Worm (Caenorhabditis elegans) whole organism, L4 larva: ENCODE measurements around the gene C16A3.5.

ENCODE experiments used
- F37D6.2 ChIP-seq: sonication (generic microtip); optimal IDR thresholded peaks from 2 replicates; lab custom pipeline; 2016; ENCODE audit warnings: mild to moderate bottlenecking, missing genetic modification characterization, missing compliant biosample characterization
- F44E2.7 ChIP-seq: fragments of 200-800 bp; sonication (Bioruptor generic); IDR thresholded peaks from 2 replicates; pipeline ENCODE4 v2.1.2; 2022; ENCODE audit warnings: missing genetic modification characterization, missing compliant biosample characterization
- T20F7.1 ChIP-seq: fragments of 200-800 bp; sonication (Bioruptor generic); optimal IDR thresholded peaks from 2 replicates; lab custom pipeline; 2018; ENCODE audit warnings: mild to moderate bottlenecking, missing genetic modification characterization, missing compliant biosample characterization
- T26A8.4 ChIP-seq: fragments of 200-800 bp; sonication (Bioruptor generic); IDR thresholded peaks from 2 replicates; pipeline ENCODE4 v1.3.6; 2022; ENCODE audit warnings: missing genetic modification characterization, missing compliant biosample characterization
- ZK337.2 ChIP-seq: fragments of 200-800 bp; sonication (Bioruptor generic); IDR thresholded peaks from 2 replicates; pipeline ENCODE4 v1.3.6; 2022; ENCODE audit warnings: missing genetic modification reagents, missing genetic modification characterization, missing compliant biosample characterization
- aha-1 ChIP-seq: fragments of 150-350 bp; peaks from one replicate; lab custom pipeline; 2014; ENCODE audit warnings: missing biosample characterization, missing genetic modification characterization
- arid-1 ChIP-seq: fragments of 200-800 bp; sonication (Bioruptor generic); conservative IDR thresholded peaks from 2 replicates; pipeline ENCODE4 v1.3.6; 2022; ENCODE audit warnings: missing genetic modification reagents, missing genetic modification characterization, missing compliant biosample characterization
- ceh-32 ChIP-seq: sonication (generic microtip); optimal IDR thresholded peaks from 2 replicates; lab custom pipeline; 2016; ENCODE audit warnings: mild to moderate bottlenecking, missing genetic modification characterization, missing compliant biosample characterization; ENCODE audit not compliant: poor library complexity
- ceh-62 ChIP-seq: sonication (generic microtip); optimal IDR thresholded peaks from 2 replicates; lab custom pipeline; 2017; ENCODE audit warnings: missing biosample characterization, missing genetic modification characterization
- ces-1 ChIP-seq: fragments of 150-350 bp; sonication (generic microtip); optimal IDR thresholded peaks from 4 replicates; lab custom pipeline; 2014; ENCODE audit warnings: missing biosample characterization, missing genetic modification reagents, missing genetic modification characterization
- daf-16 ChIP-seq, 3 experiments: sonication (generic microtip); optimal IDR thresholded peaks; 2 replicates each; lab custom pipeline; 2016 to 2017; ENCODE audit warnings: missing genetic modification characterization in 3 of 3, missing genetic modification reagents in 3 of 3, mild to moderate bottlenecking in 2 of 3, missing compliant biosample characterization in 2 of 3, missing biosample characterization in 1 of 3, moderate library complexity in 1 of 3
- daf-19 ChIP-seq: fragments of 200-800 bp; sonication (Bioruptor generic); conservative IDR thresholded peaks from 2 replicates; pipeline ENCODE4 v1.3.6; 2022; ENCODE audit warnings: missing genetic modification characterization, missing compliant biosample characterization
- dmd-6 ChIP-seq: fragments of 200-800 bp; sonication (Bioruptor generic); IDR thresholded peaks from 2 replicates; pipeline ENCODE4 v1.3.6; 2022; ENCODE audit warnings: missing genetic modification reagents, missing genetic modification characterization, missing compliant biosample characterization
- dmd-8 ChIP-seq: fragments of 200-800 bp; sonication (Bioruptor generic); IDR thresholded peaks from 2 replicates; pipeline ENCODE4 v1.3.6; 2022; ENCODE audit warnings: missing genetic modification characterization, missing compliant biosample characterization
- dpl-1 ChIP-seq: fragments of 150-350 bp; optimal IDR thresholded peaks from 2 replicates; lab custom pipeline; 2014; ENCODE audit warnings: missing biosample characterization, missing genetic modification reagents, missing genetic modification characterization
- duxl-1 ChIP-seq: sonication (generic microtip); optimal IDR thresholded peaks from 2 replicates; lab custom pipeline; 2016; ENCODE audit warnings: mild to moderate bottlenecking, missing genetic modification characterization, moderate library complexity, missing compliant biosample characterization; ENCODE audit not compliant: poor library complexity
- dve-1 ChIP-seq: sonication (generic microtip); optimal IDR thresholded peaks from 2 replicates; lab custom pipeline; 2017; ENCODE audit warnings: antibody characterized with exemption, mild to moderate bottlenecking, missing genetic modification characterization, missing compliant biosample characterization; ENCODE audit not compliant: insufficient read depth
- egl-43 ChIP-seq: fragments of 200-800 bp; sonication (Bioruptor generic); IDR thresholded peaks from 2 replicates; pipeline ENCODE4 v1.3.6; 2022; ENCODE audit warnings: missing genetic modification reagents, missing genetic modification characterization, missing compliant biosample characterization
- gei-8 ChIP-seq: fragments of 200-800 bp; sonication (Bioruptor generic); optimal IDR thresholded peaks from 2 replicates; lab custom pipeline; 2018; ENCODE audit warnings: mild to moderate bottlenecking, missing genetic modification characterization, missing compliant biosample characterization
- hlh-11 ChIP-seq: fragments of 200-800 bp; sonication (Bioruptor generic); optimal IDR thresholded peaks from 2 replicates; lab custom pipeline; 2018; ENCODE audit warnings: mild to moderate bottlenecking, missing genetic modification characterization, missing compliant biosample characterization
- hlh-30 ChIP-seq: sonication (generic microtip); optimal IDR thresholded peaks from 2 replicates; lab custom pipeline; 2017; ENCODE audit warnings: antibody characterized with exemption, mild to moderate bottlenecking, missing genetic modification characterization, missing compliant biosample characterization; ENCODE audit not compliant: insufficient read depth
- lin-13 ChIP-seq: fragments of 150-350 bp; optimal IDR thresholded peaks from 2 replicates; lab custom pipeline; 2014; ENCODE audit warnings: missing biosample characterization, missing genetic modification reagents, missing genetic modification characterization
- lin-15B ChIP-seq: fragments of 150-350 bp; sonication (generic microtip); optimal IDR thresholded peaks from 3 replicates; lab custom pipeline; 2014; ENCODE audit warnings: missing biosample characterization, missing genetic modification characterization
- lin-29 ChIP-seq: fragments of 200-800 bp; sonication (Bioruptor generic); IDR thresholded peaks from 2 replicates; pipeline ENCODE4 v1.3.6; 2022; ENCODE audit warnings: missing genetic modification reagents, missing genetic modification characterization, missing compliant biosample characterization
- lsy-2 ChIP-seq, 2 experiments: fragments of 150-350 bp in 1 of 2; sonication (generic microtip) in 1 of 2; optimal IDR thresholded peaks; 2 replicates each; lab custom pipeline; 2014 to 2017; ENCODE audit warnings: missing biosample characterization in 2 of 2, missing genetic modification characterization in 2 of 2
- madf-5 ChIP-seq, 2 experiments: fragments of 200-800 bp; sonication (Bioruptor generic); IDR thresholded peaks; 2 replicates each; pipeline ENCODE4 v1.3.6; 2022; ENCODE audit warnings: missing compliant biosample characterization in 2 of 2, missing genetic modification characterization in 2 of 2
- mdl-1 ChIP-seq, 2 experiments: fragments of 150-350 bp in 1 of 2; sonication (generic microtip) in 1 of 2; optimal IDR thresholded peaks; 2 replicates each; lab custom pipeline; 2014 to 2017; ENCODE audit warnings: missing biosample characterization in 2 of 2, missing genetic modification characterization in 2 of 2
- mdt-29 ChIP-seq: fragments of 200-800 bp; sonication (Bioruptor generic); IDR thresholded peaks from 2 replicates; pipeline ENCODE4 v1.3.6; 2022; ENCODE audit warnings: missing genetic modification reagents, missing genetic modification characterization, missing compliant biosample characterization
- mes-2 ChIP-seq: sonication (generic microtip); optimal IDR thresholded peaks from 2 replicates; lab custom pipeline; 2016; ENCODE audit warnings: missing genotype, mild to moderate bottlenecking, missing genetic modification characterization, missing compliant biosample characterization; ENCODE audit not compliant: poor library complexity, severe bottlenecking
- mxl-3 ChIP-seq: fragments of 200-800 bp; sonication (Bioruptor generic); optimal IDR thresholded peaks from 2 replicates; lab custom pipeline; 2018; ENCODE audit warnings: mild to moderate bottlenecking, missing genetic modification characterization, missing compliant biosample characterization
- nhr-25 ChIP-seq: sonication (generic microtip); optimal IDR thresholded peaks from 2 replicates; lab custom pipeline; 2017; ENCODE audit warnings: missing genetic modification characterization, mild to moderate bottlenecking, missing compliant biosample characterization, antibody characterized with exemption, moderate library complexity, borderline replicate concordance; ENCODE audit not compliant: insufficient read depth
- nhr-28 ChIP-seq: fragments of 150-350 bp; optimal IDR thresholded peaks from 2 replicates; lab custom pipeline; 2014; ENCODE audit warnings: missing biosample characterization, missing genetic modification characterization
- nhr-42 ChIP-seq: fragments of 200-800 bp; sonication (Bioruptor generic); IDR thresholded peaks from 2 replicates; pipeline ENCODE4 v1.3.6; 2022; ENCODE audit warnings: missing genetic modification characterization, missing compliant biosample characterization
- nhr-48 ChIP-seq: sonication (generic microtip); optimal IDR thresholded peaks from 2 replicates; lab custom pipeline; 2016; ENCODE audit warnings: mild to moderate bottlenecking, missing genetic modification characterization, missing compliant biosample characterization
- nhr-76 ChIP-seq: fragments of 150-350 bp; optimal IDR thresholded peaks from 2 replicates; lab custom pipeline; 2014; ENCODE audit warnings: missing biosample characterization, missing genetic modification characterization
- nhr-77 ChIP-seq: fragments of 150-350 bp; optimal IDR thresholded peaks from 2 replicates; lab custom pipeline; 2014; ENCODE audit warnings: missing biosample characterization, missing genetic modification characterization
- pqm-1 ChIP-seq: sonication (generic microtip); optimal IDR thresholded peaks from 2 replicates; lab custom pipeline; 2017; ENCODE audit warnings: missing biosample characterization, missing genetic modification characterization
- rbr-2 ChIP-seq: sonication (generic microtip); optimal IDR thresholded peaks from 2 replicates; lab custom pipeline; 2016; ENCODE audit warnings: missing genotype, missing genetic modification characterization, missing compliant biosample characterization
- sdz-12 ChIP-seq: fragments of 200-800 bp; sonication (Bioruptor generic); optimal IDR thresholded peaks from 2 replicates; lab custom pipeline; 2018; ENCODE audit warnings: mild to moderate bottlenecking, missing genetic modification characterization, missing compliant biosample characterization
- snpc-1.2 ChIP-seq: fragments of 200-800 bp; sonication (Bioruptor generic); IDR thresholded peaks from 2 replicates; pipeline ENCODE4 v1.3.6; 2022; ENCODE audit warnings: missing genetic modification reagents, missing genetic modification characterization, missing compliant biosample characterization
- spr-1 ChIP-seq: sonication (generic microtip); optimal IDR thresholded peaks from 2 replicates; lab custom pipeline; 2016; ENCODE audit warnings: mild to moderate bottlenecking, missing genetic modification characterization, missing compliant biosample characterization
- spr-3 ChIP-seq: fragments of 200-800 bp; sonication (Bioruptor generic); optimal IDR thresholded peaks from 2 replicates; lab custom pipeline; 2018; ENCODE audit warnings: mild to moderate bottlenecking, missing genetic modification characterization, missing compliant biosample characterization
- tra-1 ChIP-seq: fragments of 200-800 bp; sonication (Bioruptor generic); IDR thresholded peaks from 2 replicates; pipeline ENCODE4 v1.3.6; 2022; ENCODE audit warnings: missing genetic modification reagents, missing genetic modification characterization, missing compliant biosample characterization
- unc-130 ChIP-seq: sonication (generic microtip); optimal IDR thresholded peaks from 2 replicates; lab custom pipeline; 2016; ENCODE audit warnings: missing genetic modification reagents, missing genetic modification characterization, missing compliant biosample characterization
- unc-62 ChIP-seq, 3 experiments: fragments of 150-350 bp in 1 of 3; sonication (generic microtip); optimal IDR thresholded peaks in 2 of 3; peaks in 1 of 3; 1 replicate in 1 of 3; 2 replicates in 2 of 3; lab custom pipeline; 2014 to 2017; ENCODE audit warnings: missing biosample characterization in 3 of 3, missing genetic modification characterization in 3 of 3, missing genetic modification reagents in 3 of 3, missing genotype in 1 of 3
- vab-7 ChIP-seq: fragments of 200-800 bp; sonication (Bioruptor generic); IDR thresholded peaks from 2 replicates; pipeline ENCODE4 v1.3.6; 2022; ENCODE audit warnings: missing genetic modification reagents, missing genetic modification characterization, missing compliant biosample characterization
- ztf-11 ChIP-seq: fragments of 150-350 bp; optimal IDR thresholded peaks from 2 replicates; lab custom pipeline; 2014; ENCODE audit warnings: missing biosample characterization, missing genetic modification characterization
- ztf-7 ChIP-seq: fragments of 150-350 bp; optimal IDR thresholded peaks from 2 replicates; lab custom pipeline; 2014; ENCODE audit warnings: missing biosample characterization, missing genetic modification characterization

C16A3.5 gene

DNA sequence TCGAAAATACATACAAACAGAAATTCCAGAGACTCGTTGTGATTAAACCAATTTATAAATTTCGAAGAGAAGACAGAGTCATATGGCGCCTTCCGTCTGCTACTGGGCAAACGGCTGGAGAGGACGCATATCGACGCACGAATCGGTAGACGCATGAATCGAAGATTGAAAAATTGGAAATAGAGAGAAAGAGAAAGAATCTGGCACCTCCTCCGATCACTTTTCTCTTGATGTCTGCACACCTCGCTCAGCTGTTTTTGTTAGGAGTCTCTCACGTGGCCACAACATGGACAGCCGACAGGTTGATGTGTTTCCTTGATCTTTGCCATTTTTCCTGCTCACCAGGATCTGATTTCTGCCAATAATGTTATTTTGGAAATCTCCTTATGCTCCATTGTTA lies 20.5 kb upstream of the C16A3.5 start (continued):
- TF ChIP-seq tra-1 (GFP tag; lab: Robert Waterston, UW) (0 out of 2 replicates have a peak, but pooled peaks have one; percentile 41), ceh-32 (tag; lab: Kevin White, UChicago) (no peak), snpc-1.2 (GFP tag; lab: Robert Waterston, UW) (no peak), T26A8.4 (GFP tag; lab: Robert Waterston, UW) (no peak)
- TF ChIP-seq, all 104 proteins: peak for 12

DNA sequence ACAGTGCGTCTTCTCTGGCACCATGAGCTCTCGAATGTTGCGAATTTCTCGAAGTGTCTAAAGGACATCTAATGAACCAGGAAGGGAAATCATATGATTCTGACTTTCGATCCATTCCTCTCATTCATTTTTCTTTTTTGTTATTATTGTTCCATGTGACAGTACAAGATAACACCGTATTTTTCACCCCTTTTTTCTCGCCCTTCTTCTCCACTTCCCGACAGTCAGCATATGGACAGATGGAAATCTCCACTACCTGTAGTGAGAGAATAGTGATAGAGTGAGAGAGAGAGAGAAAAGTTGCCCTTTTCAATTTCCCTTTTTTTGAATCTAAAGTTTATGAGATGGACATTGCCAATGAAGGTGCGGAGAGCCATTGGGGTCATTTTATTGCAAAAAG lies 19.7 kb upstream of the C16A3.5 start:
- no peak for TF ChIP-seq T20F7.1 (GFP tag; lab: Kevin White, UChicago)
- no peak for TF ChIP-seq daf-16 (GFP tag; optimal IDR thresholded peaks at IDR 0.05; lab: Kevin White, UChicago)
- no peak for TF ChIP-seq daf-16 (tag; optimal IDR thresholded peaks at IDR 0.05; lab: Kevin White, UChicago)
- TF ChIP-seq tra-1 (GFP tag; lab: Robert Waterston, UW) = no peak
- peak in 1 of 2 experiments; percentile 24 for TF ChIP-seq lsy-2 (tag; optimal IDR thresholded peaks at IDR 0.05; lab: Kevin White, UChicago)
- no peak for TF ChIP-seq lin-29 (GFP tag; lab: Robert Waterston, UW)
- no peak for TF ChIP-seq dmd-8 (GFP tag; lab: Robert Waterston, UW)
- TF ChIP-seq mes-2 = peak; percentile 19
- no peak for TF ChIP-seq madf-5 (GFP tag; IDR thresholded peaks at IDR 0.05; lab: Robert Waterston, UW)
- peak; percentile 90 for TF ChIP-seq nhr-28 (tag; lab: Kevin White, UChicago)
- TF ChIP-seq snpc-1.2 (GFP tag; lab: Robert Waterston, UW) = no peak
- TF ChIP-seq duxl-1 = no peak
- TF ChIP-seq arid-1 = no peak
- TF ChIP-seq rbr-2 (tag; lab: Kevin White, UChicago) = no peak
- no peak for TF ChIP-seq lin-15B (tag; lab: Kevin White, UChicago)
- TF ChIP-seq lin-13 (GFP tag; lab: Kevin White, UChicago) = no peak
- no peak for TF ChIP-seq unc-62 (GFP tag; optimal IDR thresholded peaks at IDR 0.05 in 1 of 2; lab: Kevin White, UChicago)
- no peak for TF ChIP-seq unc-62 (tag; optimal IDR thresholded peaks at IDR 0.05; lab: Kevin White, UChicago)
- no peak for TF ChIP-seq ztf-7 (tag; lab: Kevin White, UChicago)
- no peak for TF ChIP-seq F37D6.2 (tag; lab: Kevin White, UChicago)
- no peak for TF ChIP-seq mdt-29
- TF ChIP-seq ZK337.2 = no peak
- TF ChIP-seq mxl-3 (GFP tag; lab: Kevin White, UChicago) = peak; percentile 67
- no peak for TF ChIP-seq sdz-12
- TF ChIP-seq nhr-77 (tag; lab: Kevin White, UChicago) = peak; percentile 24
- TF ChIP-seq ztf-11 (tag; lab: Kevin White, UChicago) = no peak
- no peak for TF ChIP-seq daf-19 (GFP tag; lab: Robert Waterston, UW)
- no peak for TF ChIP-seq egl-43 (GFP tag; lab: Robert Waterston, UW)
- no peak for TF ChIP-seq nhr-25 (tag; lab: Kevin White, UChicago)
- TF ChIP-seq mdl-1 (tag; optimal IDR thresholded peaks at IDR 0.05; lab: Kevin White, UChicago) = peak in 1 of 2 experiments; percentile 50
- TF ChIP-seq hlh-30 = peak; percentile 78
- no peak for TF ChIP-seq F44E2.7 (GFP tag; lab: Robert Waterston, UW)
- TF ChIP-seq ceh-62 = no peak
- no peak for TF ChIP-seq vab-7
- no peak for TF ChIP-seq unc-130
- TF ChIP-seq gei-8 (GFP tag; lab: Kevin White, UChicago) = no peak
- TF ChIP-seq dpl-1 (GFP tag; lab: Kevin White, UChicago) = peak; percentile 7
- TF ChIP-seq dve-1 = no peak
- peak; percentile 95 for TF ChIP-seq aha-1 (tag; lab: Kevin White, UChicago)
- peak; percentile 14 for TF ChIP-seq hlh-11
- no peak for TF ChIP-seq ces-1 (GFP tag; lab: Kevin White, UChicago)
- TF ChIP-seq spr-1 (tag; lab: Kevin White, UChicago) = no peak
- TF ChIP-seq spr-3 = no peak
- TF ChIP-seq dmd-6 = peak; percentile 71
- TF ChIP-seq nhr-48 (tag; lab: Kevin White, UChicago) = no peak
- TF ChIP-seq nhr-42 (GFP tag; lab: Robert Waterston, UW) = no peak
- no peak for TF ChIP-seq pqm-1
- no peak for TF ChIP-seq nhr-76 (tag; lab: Kevin White, UChicago)
